Fruit fly (Drosophila melanogaster): ENCODE data around the gene CG18577.
A peak's percentile ranks its signal among the peaks of the same experiment; 100 is the strongest.

The CG18577 gene

dm6 chr3R:11221437-11222230, 25.7 kb downstream of the CG18577 start, which contains the start of the genes CG6693 and RpL3:
Gene CG6693, minus strand, starts transcription at chr3R:11221639.
Gene RpL3, plus strand, starts transcription at chr3R:11221894.
- TF ChIP-seq Hr83 (GFP tag; optimal IDR thresholded peaks at IDR 0.05; ENCODE audit: poor library complexity, severe bottlenecking) (peak; percentile 90), jim (GFP tag; optimal IDR thresholded peaks at IDR 0.05) (no peak), pan (optimal IDR thresholded peaks at IDR 0.05) (no peak), CrebA (GFP tag; optimal IDR thresholded peaks at IDR 0.05; ENCODE audit: borderline replicate concordance) (no peak), h (GFP tag; optimal IDR thresholded peaks at IDR 0.05) (peak; percentile 84), lola (GFP tag; optimal IDR thresholded peaks at IDR 0.05) (no peak), Mio (GFP tag; optimal IDR thresholded peaks at IDR 0.05) (no peak), ey (GFP tag; optimal IDR thresholded peaks at IDR 0.05) (peak; percentile 12), Jra (GFP tag; optimal IDR thresholded peaks at IDR 0.05) (peak; percentile 71), Sp1 (GFP tag; optimal IDR thresholded peaks at IDR 0.05) (peak; percentile 88), CG9705 (GFP tag; optimal IDR thresholded peaks at IDR 0.05) (peak; percentile 54), sv (GFP tag; optimal IDR thresholded peaks at IDR 0.05) (peak; percentile 63), dmrt93B (GFP tag; optimal IDR thresholded peaks at IDR 0.05) (peak; percentile 35), CG32264 (GFP tag; optimal IDR thresholded peaks at IDR 0.05) (peak; percentile 16), Hr78 (GFP tag; optimal IDR thresholded peaks at IDR 0.05) (no peak), dl (GFP tag; optimal IDR thresholded peaks at IDR 0.05; ENCODE audit: insufficient read depth in 1 of 2, partially characterized antibody in 2 of 2) (no peak), woc (GFP tag; optimal IDR thresholded peaks at IDR 0.05) (peak; percentile 37), brk (GFP tag; optimal IDR thresholded peaks at IDR 0.05) (no peak), Myc (optimal IDR thresholded peaks at IDR 0.05) (peak; percentile 43), rgr (GFP tag; optimal IDR thresholded peaks at IDR 0.05) (peak; percentile 87), Dfd (GFP tag; optimal IDR thresholded peaks at IDR 0.05) (no peak), Abd-B (GFP tag; optimal IDR thresholded peaks at IDR 0.05) (no peak), br (GFP tag; optimal IDR thresholded peaks at IDR 0.05) (peak; percentile 66), sage (GFP tag; optimal IDR thresholded peaks at IDR 0.05) (no peak), psq (GFP tag; optimal IDR thresholded peaks at IDR 0.05) (peak; percentile 46), OdsH (GFP tag; optimal IDR thresholded peaks at IDR 0.05) (peak; percentile 69), Vsx2 (GFP tag; optimal IDR thresholded peaks at IDR 0.05; ENCODE audit: partially characterized antibody) (no peak), dsf (GFP tag; optimal IDR thresholded peaks at IDR 0.05; ENCODE audit: borderline replicate concordance) (peak; percentile 45), GATAd (GFP tag; optimal IDR thresholded peaks at IDR 0.05) (no peak), Rel (GFP tag; optimal IDR thresholded peaks at IDR 0.05) (no peak), Rel (tag; optimal IDR thresholded peaks at IDR 0.05) (peak; percentile 74), tai (GFP tag; optimal IDR thresholded peaks at IDR 0.05) (no peak), foxo (GFP tag; optimal IDR thresholded peaks at IDR 0.05) (peak in 1 of 2 experiments; percentile 61), N (GFP tag; optimal IDR thresholded peaks at IDR 0.05) (no peak), Dif (GFP tag; optimal IDR thresholded peaks at IDR 0.05; ENCODE audit: partially characterized antibody) (peak; percentile 60), fru (GFP tag; optimal IDR thresholded peaks at IDR 0.05) (peak; percentile 75), Hnf4 (GFP tag; optimal IDR thresholded peaks at IDR 0.05) (peak; percentile 87), HLH106 (tag; optimal IDR thresholded peaks at IDR 0.05) (peak; percentile 67), usp (GFP tag; optimal IDR thresholded peaks at IDR 0.05) (no peak)

- TF ChIP-seq CG32264 (GFP tag; optimal IDR thresholded peaks at IDR 0.05), result no peak
Observed at dm6 chr3R:11222587-11222986, 26.7 kb downstream of the CG18577 start.

- TF ChIP-seq CrebA (GFP tag; optimal IDR thresholded peaks at IDR 0.05; ENCODE audit: borderline replicate concordance) (no peak), br (GFP tag; optimal IDR thresholded peaks at IDR 0.05) (no peak), CG9705 (GFP tag; optimal IDR thresholded peaks at IDR 0.05) (no peak), Sp1 (GFP tag; optimal IDR thresholded peaks at IDR 0.05) (no peak), Jra (GFP tag; optimal IDR thresholded peaks at IDR 0.05) (no peak), N (GFP tag; optimal IDR thresholded peaks at IDR 0.05) (no peak), Abd-B (GFP tag; optimal IDR thresholded peaks at IDR 0.05) (no peak), Hr83 (GFP tag; optimal IDR thresholded peaks at IDR 0.05; ENCODE audit: poor library complexity, severe bottlenecking) (no peak), lola (GFP tag; optimal IDR thresholded peaks at IDR 0.05) (no peak), rgr (GFP tag; optimal IDR thresholded peaks at IDR 0.05) (no peak), foxo (GFP tag; optimal IDR thresholded peaks at IDR 0.05) (no peak), GATAd (GFP tag; optimal IDR thresholded peaks at IDR 0.05) (no peak), Dfd (GFP tag; optimal IDR thresholded peaks at IDR 0.05) (no peak), Rel (GFP tag; optimal IDR thresholded peaks at IDR 0.05) (no peak), Rel (tag; optimal IDR thresholded peaks at IDR 0.05) (no peak)
Observed at dm6 chr3R:11224478-11224877, 28.6 kb downstream of the CG18577 start.

Measured in whole organism, wandering third instar larva.